Worm (Caenorhabditis elegans): ENCODE measurements around the gene fbxa-183.

fbxa-183 gene

ce11 chrV:5769500-5769899, 13.1 kb downstream of the fbxa-183 start:
- TF ChIP-seq mab-5 (tag; optimal IDR thresholded peaks at IDR 0.05) = no peak
- TF ChIP-seq M03D4.4 (tag; optimal IDR thresholded peaks at IDR 0.05) = no peak
- TF ChIP-seq nhr-237 (tag; optimal IDR thresholded peaks at IDR 0.05) = no peak
- TF ChIP-seq blmp-1 (tag; optimal IDR thresholded peaks at IDR 0.05) = no peak
- TF ChIP-seq bed-3 (GFP tag; optimal IDR thresholded peaks at IDR 0.05) = no peak

ce11 chrV:5768292-5768695, 14.3 kb downstream of the fbxa-183 start:
- no peak for TF ChIP-seq M03D4.4 (tag; optimal IDR thresholded peaks at IDR 0.05)
- TF ChIP-seq bed-3 (GFP tag; optimal IDR thresholded peaks at IDR 0.05) = no peak
- TF ChIP-seq unc-39 (tag; optimal IDR thresholded peaks at IDR 0.05) = no peak
- TF ChIP-seq mep-1 (tag; optimal IDR thresholded peaks at IDR 0.05) = no peak
- TF ChIP-seq elt-1 (tag; optimal IDR thresholded peaks at IDR 0.05; ENCODE audit: borderline replicate concordance, insufficient read depth) = no peak
- TF ChIP-seq hlh-1 (tag; optimal IDR thresholded peaks at IDR 0.05) = no peak
- no peak for TF ChIP-seq mls-2 (tag; optimal IDR thresholded peaks at IDR 0.05)

ce11 chrV:5765081-5765480, 17.5 kb downstream of the fbxa-183 start, which contains the start of gene pgph-2:
pgph-2 (plus strand) TSS chrV:5765127.
- TF ChIP-seq hlh-1 (tag; optimal IDR thresholded peaks at IDR 0.05) = no peak
- no peak for TF ChIP-seq blmp-1 (tag; optimal IDR thresholded peaks at IDR 0.05)
- TF ChIP-seq unc-120 (tag; optimal IDR thresholded peaks at IDR 0.05; ENCODE audit: poor library complexity, severe bottlenecking) = no peak

ce11 chrV:5763787-5764186, 18.8 kb downstream of the fbxa-183 start, which contains the start of gene pgph-3:
pgph-3 (minus strand) TSS chrV:5763846.
- TF ChIP-seq bed-3 (GFP tag; optimal IDR thresholded peaks at IDR 0.05) (no peak), unc-120 (tag; optimal IDR thresholded peaks at IDR 0.05; ENCODE audit: poor library complexity, severe bottlenecking) (peak; percentile 40), drap-1 (GFP tag; optimal IDR thresholded peaks at IDR 0.05) (no peak), blmp-1 (tag; optimal IDR thresholded peaks at IDR 0.05) (peak; percentile 46), nhr-76 (tag; optimal IDR thresholded peaks at IDR 0.05) (no peak)

DNA sequence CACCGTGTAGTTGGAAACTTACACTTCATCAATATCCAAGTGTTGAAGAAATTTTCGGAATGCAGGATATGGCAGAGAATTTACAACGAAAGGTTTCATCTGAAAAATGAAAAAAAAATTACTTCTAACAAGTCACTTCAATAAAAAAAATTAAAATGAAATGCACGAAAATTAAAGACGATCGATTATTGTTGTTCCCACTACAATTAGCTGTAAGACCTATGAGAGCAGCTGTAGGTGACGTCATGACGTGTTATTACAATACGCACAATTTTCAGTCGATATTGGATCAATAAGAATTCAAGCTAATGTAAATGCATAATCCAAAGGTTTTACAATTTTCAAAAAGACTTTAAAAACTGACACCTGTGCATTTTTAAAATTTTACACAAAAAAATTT, 22.5 kb downstream of the fbxa-183 start, which contains the start of gene C53A3.1:
Gene C53A3.1 (minus strand): TSS at position 101 of the 400 bp plus-strand sequence.
- TF ChIP-seq blmp-1 (tag; optimal IDR thresholded peaks at IDR 0.05) (no peak), ces-1 (GFP tag; optimal IDR thresholded peaks at IDR 0.05) (no peak), mls-2 (tag; optimal IDR thresholded peaks at IDR 0.05) (no peak), lin-13 (tag; optimal IDR thresholded peaks at IDR 0.05) (no peak), zip-8 (tag; optimal IDR thresholded peaks at IDR 0.05) (no peak), ceh-83 (GFP tag; optimal IDR thresholded peaks at IDR 0.05) (no peak), mab-5 (tag; optimal IDR thresholded peaks at IDR 0.05) (no peak), unc-39 (tag; optimal IDR thresholded peaks at IDR 0.05) (no peak), nhr-28 (tag; optimal IDR thresholded peaks at IDR 0.05) (no peak)

DNA sequence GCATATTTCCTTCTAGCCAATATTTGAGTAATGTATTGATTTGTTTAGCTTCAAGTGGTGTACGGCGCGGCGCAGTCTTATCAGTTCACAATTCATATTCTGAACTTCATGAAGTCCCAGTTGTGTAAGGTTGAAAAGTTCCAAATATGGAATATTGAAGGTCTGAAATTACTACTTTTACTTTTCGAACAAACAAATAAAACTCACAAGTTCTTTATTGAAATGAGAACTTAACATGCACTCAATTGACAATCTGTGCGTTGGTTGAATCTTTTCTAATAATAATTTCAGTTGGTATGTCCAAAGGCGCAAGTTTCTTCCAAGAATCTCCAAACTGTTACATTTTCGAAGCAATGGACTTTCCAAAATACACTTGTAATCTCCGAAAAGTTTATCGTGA, 23.8 kb downstream of the fbxa-183 start, which contains the start of gene C53A3.4:
Gene C53A3.4 (minus strand): TSS at position 101 of the 400 bp plus-strand sequence.
- TF ChIP-seq drap-1 (GFP tag; optimal IDR thresholded peaks at IDR 0.05) (no peak), lsy-2 (tag; optimal IDR thresholded peaks at IDR 0.05) (no peak), sem-2 (GFP tag; optimal IDR thresholded peaks at IDR 0.05) (no peak), pha-4 (tag; optimal IDR thresholded peaks at IDR 0.05) (no peak), blmp-1 (tag; optimal IDR thresholded peaks at IDR 0.05) (no peak), snpc-4 (tag; optimal IDR thresholded peaks at IDR 0.05) (no peak), unc-120 (tag; optimal IDR thresholded peaks at IDR 0.05; ENCODE audit: poor library complexity, severe bottlenecking) (no peak), zip-8 (tag; optimal IDR thresholded peaks at IDR 0.05) (no peak), ceh-83 (GFP tag; optimal IDR thresholded peaks at IDR 0.05) (no peak), lin-13 (tag; optimal IDR thresholded peaks at IDR 0.05) (no peak), elt-3 (tag; optimal IDR thresholded peaks at IDR 0.05) (no peak), lin-32 (GFP tag; optimal IDR thresholded peaks at IDR 0.05) (no peak), mls-2 (tag; optimal IDR thresholded peaks at IDR 0.05) (no peak), cnd-1 (tag; optimal IDR thresholded peaks at IDR 0.05) (no peak), tbx-8 (GFP tag; optimal IDR thresholded peaks at IDR 0.05) (no peak), elt-1 (tag; optimal IDR thresholded peaks at IDR 0.05; ENCODE audit: borderline replicate concordance, insufficient read depth) (no peak)

ce11 chrV:5756193-5756592, 26.4 kb downstream of the fbxa-183 start, which contains the start of gene C53A3.3:
C53A3.3 (plus strand) TSS chrV:5756493.
- TF ChIP-seq flh-1 (GFP tag; optimal IDR thresholded peaks at IDR 0.05) (no peak), nhr-28 (tag; optimal IDR thresholded peaks at IDR 0.05) (no peak), ceh-39 (tag; optimal IDR thresholded peaks at IDR 0.05) (no peak), mls-2 (tag; optimal IDR thresholded peaks at IDR 0.05) (no peak), bed-3 (GFP tag; optimal IDR thresholded peaks at IDR 0.05) (no peak), elt-3 (tag; optimal IDR thresholded peaks at IDR 0.05) (no peak), nhr-76 (tag; optimal IDR thresholded peaks at IDR 0.05) (no peak), tbx-8 (GFP tag; optimal IDR thresholded peaks at IDR 0.05) (no peak), unc-120 (tag; optimal IDR thresholded peaks at IDR 0.05; ENCODE audit: poor library complexity, severe bottlenecking) (no peak), ztf-11 (tag; optimal IDR thresholded peaks at IDR 0.05) (no peak), ham-2 (GFP tag; optimal IDR thresholded peaks at IDR 0.05) (no peak), unc-62 (GFP tag; optimal IDR thresholded peaks at IDR 0.05) (no peak), ces-1 (GFP tag; optimal IDR thresholded peaks at IDR 0.05) (no peak), drap-1 (GFP tag; optimal IDR thresholded peaks at IDR 0.05) (no peak), nhr-12 (tag; optimal IDR thresholded peaks at IDR 0.05) (no peak), sem-2 (GFP tag; optimal IDR thresholded peaks at IDR 0.05) (no peak)
